Fruit fly (Drosophila melanogaster): ENCODE data around the gene Upf1.

- TF ChIP-seq ovo (GFP tag; optimal IDR thresholded peaks at IDR 0.05): no peak
- TF ChIP-seq CG11617 (GFP tag; optimal IDR thresholded peaks at IDR 0.05): peak; percentile 15
- TF ChIP-seq Clk (GFP tag; optimal IDR thresholded peaks at IDR 0.05): no peak
- peak; percentile 31 for TF ChIP-seq CG7101 (tag; optimal IDR thresholded peaks at IDR 0.05)
- TF ChIP-seq cnc (optimal IDR thresholded peaks at IDR 0.05): no peak
- TF ChIP-seq kay (GFP tag; ENCODE audit: borderline replicate concordance): no peak
- TF ChIP-seq CG1620 (GFP tag; optimal IDR thresholded peaks at IDR 0.05): no peak
- TF ChIP-seq bab1 (GFP tag; optimal IDR thresholded peaks at IDR 0.05): no peak
- TF ChIP-seq CG14711 (tag; optimal IDR thresholded peaks at IDR 0.05): peak; percentile 9
- TF ChIP-seq CG7045 (GFP tag; optimal IDR thresholded peaks at IDR 0.05): peak; percentile 16
- peak; percentile 32 for TF ChIP-seq CG33017 (tag; optimal IDR thresholded peaks at IDR 0.05)
These were observed 15.8 kb upstream of the Upf1 start for dm6 chrX:11920959-11921358.
